Fruit fly (Drosophila melanogaster) whole organism, embryonic: ENCODE results near the gene CG8564.
A peak's percentile ranks its signal among the peaks of the same experiment; 100 is the strongest.

Experiments used
- Antp ChIP-seq: fragments of 200-800 bp; sonication (Bioruptor generic); optimal IDR thresholded peaks from 3 replicates; lab custom pipeline; 2016; ENCODE audit warnings: missing biosample characterization, missing genetic modification characterization
- BtbVII ChIP-seq: fragments of 200-800 bp; sonication (Bioruptor generic); optimal IDR thresholded peaks from 3 replicates; lab custom pipeline; 2017; ENCODE audit warnings: missing biosample characterization, mild to moderate bottlenecking, missing genetic modification characterization
- CG10654 ChIP-seq: fragments of 200-800 bp; sonication (Bioruptor generic); optimal IDR thresholded peaks from 2 replicates; lab custom pipeline; 2016; ENCODE audit warnings: missing biosample characterization, missing genetic modification characterization
- CG11504 ChIP-seq: fragments of 200-800 bp; sonication (Bioruptor generic); optimal IDR thresholded peaks from 3 replicates; lab custom pipeline; 2019; ENCODE audit warnings: missing biosample characterization, mild to moderate bottlenecking, missing genetic modification characterization, moderate library complexity
- CG12659 ChIP-seq: fragments of 200-800 bp; sonication (Bioruptor generic); optimal IDR thresholded peaks from 3 replicates; lab custom pipeline; 2017; ENCODE audit warnings: mild to moderate bottlenecking, missing biosample characterization, missing genetic modification reagents, missing genetic modification characterization
- CG13123 ChIP-seq: fragments of 200-800 bp; sonication (Bioruptor generic); optimal IDR thresholded peaks from 2 replicates; lab custom pipeline; 2016; ENCODE audit warnings: missing biosample characterization, missing genetic modification characterization
- CG13287 ChIP-seq: fragments of 200-800 bp; sonication (Bioruptor generic); IDR thresholded peaks from 2 replicates; pipeline ENCODE4 v1.3.6; 2022; ENCODE audit warnings: missing biosample characterization, missing genetic modification characterization; ENCODE audit not compliant: partially characterized antibody
- CG13424 ChIP-seq: fragments of 200-800 bp; sonication (Bioruptor generic); optimal IDR thresholded peaks from 2 replicates; lab custom pipeline; 2019; ENCODE audit warnings: missing biosample characterization, mild to moderate bottlenecking, missing genetic modification characterization, moderate library complexity
- CG14050 ChIP-seq: fragments of 200-800 bp; sonication (Bioruptor generic); IDR thresholded peaks from 3 replicates; pipeline ENCODE4 v1.3.6; 2022; ENCODE audit warnings: missing biosample characterization, missing genetic modification characterization
- CG16813 ChIP-seq: fragments of 200-800 bp; sonication (Bioruptor generic); IDR thresholded peaks from 3 replicates; pipeline ENCODE4 v1.3.6; 2022; ENCODE audit warnings: missing biosample characterization, missing genetic modification characterization; ENCODE audit not compliant: partially characterized antibody
- CG17568 ChIP-seq: fragments of 200-800 bp; sonication (Bioruptor generic); optimal IDR thresholded peaks from 2 replicates; lab custom pipeline; 2018; ENCODE audit warnings: missing biosample characterization, mild to moderate bottlenecking, missing genetic modification characterization, moderate library complexity
- CG18011 ChIP-seq: fragments of 200-800 bp; sonication (Bioruptor generic); optimal IDR thresholded peaks from 2 replicates; lab custom pipeline; 2017; ENCODE audit warnings: missing biosample characterization, missing genetic modification characterization, mild to moderate bottlenecking, moderate library complexity, missing genotype
- CG18599 ChIP-seq: fragments of 200-800 bp; sonication (Bioruptor generic); optimal IDR thresholded peaks from 3 replicates; lab custom pipeline; 2017; ENCODE audit warnings: missing biosample characterization, missing genetic modification characterization, mild to moderate bottlenecking, moderate library complexity, missing genetic modification reagents
- CG30431 ChIP-seq: fragments of 200-800 bp; sonication (Bioruptor generic); optimal IDR thresholded peaks from 2 replicates; lab custom pipeline; 2017; ENCODE audit warnings: missing biosample characterization, missing genetic modification characterization
- CG33557 ChIP-seq: fragments of 200-800 bp; sonication (Bioruptor generic); optimal IDR thresholded peaks from 2 replicates; lab custom pipeline; 2019; ENCODE audit warnings: missing biosample characterization, mild to moderate bottlenecking, missing genetic modification characterization, moderate library complexity
- CG3407 ChIP-seq: fragments of 200-800 bp; sonication (Bioruptor generic); optimal IDR thresholded peaks from 2 replicates; lab custom pipeline; 2018; ENCODE audit warnings: missing biosample characterization, mild to moderate bottlenecking, missing genetic modification characterization
- CG6175 ChIP-seq: fragments of 200-800 bp; sonication (Bioruptor generic); IDR thresholded peaks from 3 replicates; pipeline ENCODE4 v1.3.6; 2022; ENCODE audit warnings: missing biosample characterization, missing genetic modification characterization
- CG6813 ChIP-seq: fragments of 200-800 bp; sonication (Bioruptor generic); optimal IDR thresholded peaks from 2 replicates; lab custom pipeline; 2017; ENCODE audit warnings: missing biosample characterization, missing genetic modification characterization, mild to moderate bottlenecking, moderate library complexity, missing genetic modification reagents
- CG7963 ChIP-seq: fragments of 200-800 bp; sonication (Bioruptor generic); IDR thresholded peaks from 3 replicates; pipeline ENCODE4 v1.3.6; 2022; ENCODE audit warnings: missing biosample characterization, missing genetic modification characterization; ENCODE audit not compliant: partially characterized antibody
- CG8281 ChIP-seq: fragments of 200-800 bp; sonication (Bioruptor generic); optimal IDR thresholded peaks from 2 replicates; lab custom pipeline; 2018; ENCODE audit warnings: missing biosample characterization, mild to moderate bottlenecking, missing genetic modification characterization, moderate library complexity
- CG8944 ChIP-seq: fragments of 200-800 bp; sonication (Bioruptor generic); optimal IDR thresholded peaks from 3 replicates; lab custom pipeline; 2016; ENCODE audit warnings: missing biosample characterization, missing genetic modification characterization
- Ets65A ChIP-seq: fragments of 200-800 bp; sonication (Bioruptor generic); peaks from one replicate; lab custom pipeline; 2016; ENCODE audit warnings: missing biosample characterization, missing genetic modification characterization
- HLH3B ChIP-seq: fragments of 200-800 bp; sonication (Bioruptor generic); IDR thresholded peaks from 2 replicates; pipeline ENCODE4 v1.3.6; 2022; ENCODE audit warnings: missing biosample characterization, missing genetic modification characterization
- HLHmδ ChIP-seq: fragments of 200-800 bp; sonication (Bioruptor generic); optimal IDR thresholded peaks from 2 replicates; lab custom pipeline; 2018; ENCODE audit warnings: missing biosample characterization, mild to moderate bottlenecking, missing genetic modification characterization, moderate library complexity
- Jarid2 ChIP-seq: fragments of 200-800 bp; sonication (Bioruptor generic); optimal IDR thresholded peaks from 3 replicates; lab custom pipeline; 2017; ENCODE audit warnings: mild to moderate bottlenecking, missing biosample characterization, missing genetic modification reagents, missing genetic modification characterization
- NFAT ChIP-seq: fragments of 200-800 bp; sonication (Bioruptor generic); IDR thresholded peaks from 2 replicates; pipeline ENCODE4 v1.3.6; 2022; ENCODE audit warnings: missing biosample characterization, missing genetic modification characterization
- NfI ChIP-seq: fragments of 200-800 bp; sonication (Bioruptor generic); optimal IDR thresholded peaks from 3 replicates; lab custom pipeline; 2018; ENCODE audit warnings: missing biosample characterization, mild to moderate bottlenecking, missing genetic modification characterization, moderate library complexity
- PHDP ChIP-seq: fragments of 200-800 bp; sonication (Bioruptor generic); optimal IDR thresholded peaks from 3 replicates; lab custom pipeline; 2018; ENCODE audit warnings: missing biosample characterization, mild to moderate bottlenecking, missing genetic modification characterization, moderate library complexity
- Poxn ChIP-seq: fragments of 200-800 bp; sonication (Bioruptor generic); IDR thresholded peaks from 2 replicates; pipeline ENCODE4 v1.3.6; 2022; ENCODE audit warnings: missing biosample characterization, missing genetic modification characterization
- Ravus ChIP-seq: fragments of 200-800 bp; sonication (Bioruptor generic); IDR thresholded peaks from 2 replicates; pipeline ENCODE4 v1.3.6; 2022; ENCODE audit warnings: missing biosample characterization, missing genetic modification characterization
- Six4 ChIP-seq: fragments of 200-800 bp; sonication (Bioruptor generic); optimal IDR thresholded peaks from 2 replicates; lab custom pipeline; 2016; ENCODE audit warnings: missing biosample characterization, missing genetic modification characterization
- Sox102F ChIP-seq: fragments of 200-800 bp; sonication (Bioruptor generic); optimal IDR thresholded peaks from 2 replicates; lab custom pipeline; 2018; ENCODE audit warnings: missing biosample characterization, mild to moderate bottlenecking, missing genetic modification characterization, moderate library complexity
- Spps ChIP-seq: fragments of 200-800 bp; sonication (Bioruptor generic); optimal IDR thresholded peaks from 2 replicates; lab custom pipeline; 2018; ENCODE audit warnings: missing biosample characterization, mild to moderate bottlenecking, missing genetic modification characterization
- Sry-δ ChIP-seq: fragments of 200-800 bp; sonication (Bioruptor generic); optimal IDR thresholded peaks from 2 replicates; lab custom pipeline; 2016; ENCODE audit warnings: missing biosample characterization, missing genetic modification characterization
- ewg ChIP-seq: fragments of 200-800 bp; sonication (Bioruptor generic); optimal IDR thresholded peaks from 3 replicates; lab custom pipeline; 2017; ENCODE audit warnings: mild to moderate bottlenecking, missing biosample characterization, missing genetic modification reagents, missing genetic modification characterization
- fru ChIP-seq: fragments of >200 bp; optimal IDR thresholded peaks from 2 replicates; lab custom pipeline; 2017
- gem ChIP-seq: fragments of 200-800 bp; sonication (Bioruptor generic); optimal IDR thresholded peaks from 2 replicates; lab custom pipeline; 2019; ENCODE audit warnings: missing biosample characterization, mild to moderate bottlenecking, missing genetic modification characterization, moderate library complexity
- gro ChIP-seq: fragments of 200-800 bp; sonication (Bioruptor generic); optimal IDR thresholded peaks from 2 replicates; lab custom pipeline; 2016; ENCODE audit warnings: missing biosample characterization, missing genetic modification characterization
- ken ChIP-seq: fragments of 200-800 bp; sonication (Bioruptor generic); IDR thresholded peaks from 3 replicates; pipeline ENCODE4 v1.3.6; 2022; ENCODE audit warnings: missing biosample characterization, missing genetic modification characterization
- kni ChIP-seq: fragments of 200-800 bp; sonication (Bioruptor generic); optimal IDR thresholded peaks from 3 replicates; lab custom pipeline; 2017; ENCODE audit warnings: mild to moderate bottlenecking, missing biosample characterization, missing genetic modification reagents, missing genetic modification characterization
- lmd ChIP-seq: fragments of 200-800 bp; sonication (Bioruptor generic); IDR thresholded peaks from 2 replicates; pipeline ENCODE4 v1.3.6; 2022; ENCODE audit warnings: missing biosample characterization, missing genetic modification characterization
- mld ChIP-seq: fragments of 200-800 bp; sonication (Bioruptor generic); IDR thresholded peaks from 3 replicates; pipeline ENCODE4 v1.3.6; 2022; ENCODE audit warnings: missing biosample characterization, missing genetic modification characterization; ENCODE audit not compliant: partially characterized antibody
- otp ChIP-seq: fragments of 200-800 bp; sonication (Bioruptor generic); IDR thresholded peaks from 3 replicates; pipeline ENCODE4, ENCODE4 v1.3.6; 2022; ENCODE audit warnings: missing biosample characterization, missing genetic modification characterization
- slp2 ChIP-seq: fragments of 200-800 bp; sonication (Bioruptor generic); optimal IDR thresholded peaks from 2 replicates; lab custom pipeline; 2016; ENCODE audit warnings: missing biosample characterization, missing genetic modification characterization
- tio ChIP-seq: fragments of 200-800 bp; sonication (Bioruptor generic); optimal IDR thresholded peaks from 2 replicates; lab custom pipeline; 2017; ENCODE audit warnings: missing biosample characterization, missing genetic modification characterization, inconsistent platforms
- tll ChIP-seq, 2 experiments: fragments of 200-800 bp in 1 of 2; fragments of >200 bp in 1 of 2; sonication (Bioruptor generic) in 1 of 2; optimal IDR thresholded peaks; 2 replicates each; lab custom pipeline; 2017 to 2019; ENCODE audit warnings: missing biosample characterization in 2 of 2, missing genetic modification characterization in 2 of 2, mild to moderate bottlenecking in 1 of 2, moderate library complexity in 1 of 2
- usp ChIP-seq: fragments of >200 bp; optimal IDR thresholded peaks from 2 replicates; lab custom pipeline; 2017; ENCODE audit warnings: missing biosample characterization, missing genetic modification characterization
- wdn ChIP-seq: fragments of 200-800 bp; sonication (Bioruptor generic); IDR thresholded peaks from 2 replicates; pipeline ENCODE4 v1.3.6; 2022; ENCODE audit warnings: missing biosample characterization, missing genetic modification characterization

Gene CG8564

dm6 chr3L:7367798-7368678 is 19.7 kb downstream of the CG8564 start (continued):
- TF ChIP-seq CG11504 (peak; percentile 56), usp (no peak), HLH3B (GFP tag; lab: Robert Waterston, UW) (no peak), Poxn (no peak), CG14050 (GFP tag; lab: Robert Waterston, UW) (peak; percentile 53; the same call in 2 of the 3 replicates), Jarid2 (no peak), Six4 (GFP tag; lab: Kevin White, UChicago) (peak; percentile 1), CG7963 (GFP tag; lab: Robert Waterston, UW) (no peak), CG6175 (GFP tag; lab: Robert Waterston, UW) (no peak), Spps (tag; lab: Kevin White, UChicago) (no peak), wdn (GFP tag; lab: Robert Waterston, UW) (no peak), Ets65A (peak; percentile 71), CG30431 (GFP tag; lab: Kevin White, UChicago) (no peak), NfI (GFP tag; lab: Kevin White, UChicago) (peak; percentile 21), gro (GFP tag; lab: Kevin White, UChicago) (no peak), tll (GFP tag; optimal IDR thresholded peaks at IDR 0.05; lab: Kevin White, UChicago) (no peak), fru (lab: Kevin White, UChicago) (no peak), Antp (GFP tag; lab: Kevin White, UChicago) (no peak), BtbVII (GFP tag; lab: Kevin White, UChicago) (no peak), CG13287 (GFP tag; lab: Robert Waterston, UW) (0 out of 2 replicates have a peak, but pooled peaks have one; percentile 17), slp2 (GFP tag; lab: Kevin White, UChicago) (no peak), CG10654 (no peak), CG13424 (tag; lab: Kevin White, UChicago) (peak; percentile 1), CG33557 (no peak), Sry-δ (GFP tag; lab: Kevin White, UChicago) (peak; percentile 19), CG17568 (no peak), NFAT (GFP tag; lab: Robert Waterston, UW) (no peak), CG18599 (GFP tag; lab: Kevin White, UChicago) (peak; percentile 53), CG16813 (peak; percentile 8; the same call in 1 of the 3 replicates), CG18011 (GFP tag; lab: Kevin White, UChicago) (no peak), Ravus (no peak), ken (no peak), ewg (GFP tag; lab: Kevin White, UChicago) (no peak), gem (tag; lab: Kevin White, UChicago) (peak; percentile 58), tio (no peak), kni (GFP tag; lab: Kevin White, UChicago) (peak; percentile 52), CG8944 (peak; percentile 6), lmd (GFP tag; lab: Robert Waterston, UW) (no peak), CG3407 (GFP tag; lab: Kevin White, UChicago) (no peak), mld (GFP tag; lab: Robert Waterston, UW) (no peak), CG13123 (GFP tag; lab: Kevin White, UChicago) (no peak), PHDP (tag; lab: Kevin White, UChicago) (peak; percentile 38), CG8281 (no peak), HLHmδ (GFP tag; lab: Kevin White, UChicago) (peak; percentile 7), CG12659 (GFP tag; lab: Kevin White, UChicago) (peak; percentile 2), CG6813 (GFP tag; lab: Kevin White, UChicago) (peak; percentile 48), otp (GFP tag; lab: Robert Waterston, UW) (no peak), Sox102F (GFP tag; lab: Kevin White, UChicago) (no peak)
